Worm (Caenorhabditis elegans) whole organism, L3 larva: ENCODE results near the gene fbxa-52.
"Not testable (repeated sequence)": the region's sequence is repeated elsewhere in the genome, so short reads cannot be mapped to it uniquely, and the experiment has no call there.

Source experiments
- R02D3.7 ChIP-seq: fragments of 150-350 bp; optimal IDR thresholded peaks from 2 replicates; lab custom pipeline; 2014; ENCODE audit warnings: missing biosample characterization, missing genetic modification characterization
- ZK546.5 ChIP-seq: sonication (generic microtip); optimal IDR thresholded peaks from 2 replicates; lab custom pipeline; 2017; ENCODE audit warnings: missing biosample characterization, missing genetic modification characterization
- aly-2 ChIP-seq: fragments of 150-350 bp; optimal IDR thresholded peaks from 2 replicates; lab custom pipeline; 2014; ENCODE audit warnings: missing biosample characterization, missing genetic modification characterization
- ceh-16 ChIP-seq: sonication (generic microtip); optimal IDR thresholded peaks from 2 replicates; lab custom pipeline; 2017; ENCODE audit warnings: missing biosample characterization, missing genetic modification characterization
- ceh-28 ChIP-seq: fragments of 150-350 bp; optimal IDR thresholded peaks from 2 replicates; lab custom pipeline; 2014; ENCODE audit warnings: missing biosample characterization, missing genetic modification reagents, missing genetic modification characterization
- ceh-82 ChIP-seq: fragments of 150-350 bp; optimal IDR thresholded peaks from 2 replicates; lab custom pipeline; 2014; ENCODE audit warnings: missing biosample characterization, missing genetic modification characterization
- daf-12 ChIP-seq: fragments of 150-350 bp; optimal IDR thresholded peaks from 2 replicates; lab custom pipeline; 2014; ENCODE audit warnings: missing biosample characterization, missing genetic modification reagents, missing genetic modification characterization
- elt-1 ChIP-seq: fragments of 150-350 bp; optimal IDR thresholded peaks from 2 replicates; lab custom pipeline; 2014; ENCODE audit warnings: missing biosample characterization, missing genetic modification characterization
- elt-2 ChIP-seq: sonication (generic microtip); optimal IDR thresholded peaks from 2 replicates; lab custom pipeline; 2016; ENCODE audit warnings: missing genetic modification reagents, mild to moderate bottlenecking, missing genetic modification characterization, missing compliant biosample characterization
- elt-3 ChIP-seq, 3 experiments: fragments of 150-350 bp in 1 of 3; sonication (generic microtip) in 2 of 3; optimal IDR thresholded peaks; 2 replicates in 2 of 3; 4 replicates in 1 of 3; lab custom pipeline; 2014 to 2017; ENCODE audit warnings: missing biosample characterization in 3 of 3, missing genetic modification characterization in 3 of 3
- eor-1 ChIP-seq, 2 experiments: fragments of 150-350 bp; optimal IDR thresholded peaks; 2 replicates each; lab custom pipeline; 2014 to 2018; ENCODE audit warnings: missing biosample characterization in 2 of 2, missing genetic modification characterization in 2 of 2
- fkh-2 ChIP-seq: fragments of 150-350 bp; optimal IDR thresholded peaks from 2 replicates; lab custom pipeline; 2014; ENCODE audit warnings: missing biosample characterization, missing genetic modification reagents, missing genetic modification characterization
- hmg-11 ChIP-seq: sonication (generic microtip); optimal IDR thresholded peaks from 2 replicates; lab custom pipeline; 2016; ENCODE audit warnings: missing genetic modification characterization, missing compliant biosample characterization
- jun-1 ChIP-seq: fragments of 150-350 bp; optimal IDR thresholded peaks from 2 replicates; lab custom pipeline; 2014; ENCODE audit warnings: missing biosample characterization, missing genetic modification reagents, missing genetic modification characterization
- mdl-1 ChIP-seq: fragments of 150-350 bp; optimal IDR thresholded peaks from 2 replicates; lab custom pipeline; 2014; ENCODE audit warnings: missing biosample characterization, missing genetic modification characterization
- mml-1 ChIP-seq: fragments of 150-350 bp; sonication (generic microtip); optimal IDR thresholded peaks from 3 replicates; lab custom pipeline; 2014; ENCODE audit warnings: missing biosample characterization, missing genetic modification characterization
- nfya-1 ChIP-seq: sonication (generic microtip); optimal IDR thresholded peaks from 2 replicates; lab custom pipeline; 2017; ENCODE audit warnings: missing genetic modification characterization, mild to moderate bottlenecking, missing compliant biosample characterization, antibody characterized with exemption, moderate library complexity; ENCODE audit not compliant: insufficient read depth
- nhr-12 ChIP-seq: fragments of 150-350 bp; optimal IDR thresholded peaks from 2 replicates; lab custom pipeline; 2014; ENCODE audit warnings: missing biosample characterization, missing genetic modification characterization
- nhr-23 ChIP-seq: fragments of 150-350 bp; optimal IDR thresholded peaks from 2 replicates; lab custom pipeline; 2014; ENCODE audit warnings: missing biosample characterization, missing genetic modification reagents, missing genetic modification characterization
- nhr-43 ChIP-seq: sonication (generic microtip); optimal IDR thresholded peaks from 2 replicates; lab custom pipeline; 2016; ENCODE audit warnings: mild to moderate bottlenecking, missing genetic modification characterization, missing compliant biosample characterization; ENCODE audit not compliant: poor library complexity, severe bottlenecking
- nhr-76 ChIP-seq: fragments of 150-350 bp; sonication (generic microtip); optimal IDR thresholded peaks from 5 replicates; lab custom pipeline; 2014; ENCODE audit warnings: missing biosample characterization, missing genetic modification characterization
- nhr-77 ChIP-seq: fragments of 150-350 bp; optimal IDR thresholded peaks from 2 replicates; lab custom pipeline; 2014; ENCODE audit warnings: missing biosample characterization, missing genetic modification characterization
- pha-4 ChIP-seq: fragments of 150-350 bp; optimal IDR thresholded peaks from 2 replicates; lab custom pipeline; 2014; ENCODE audit warnings: missing biosample characterization, missing genetic modification reagents, missing genetic modification characterization
- pqm-1 ChIP-seq: fragments of 150-350 bp; optimal IDR thresholded peaks from 2 replicates; lab custom pipeline; 2017; ENCODE audit warnings: missing biosample characterization, missing genetic modification characterization, inconsistent platforms
- sea-2 ChIP-seq: fragments of 150-350 bp; sonication (generic microtip); optimal IDR thresholded peaks from 4 replicates; lab custom pipeline; 2014; ENCODE audit warnings: missing biosample characterization, missing genetic modification reagents, missing genetic modification characterization
- skn-1 ChIP-seq: fragments of 150-350 bp; optimal IDR thresholded peaks from 2 replicates; lab custom pipeline; 2014; ENCODE audit warnings: missing biosample characterization, missing genetic modification characterization
- ztf-4 ChIP-seq: fragments of 150-350 bp; optimal IDR thresholded peaks from 2 replicates; lab custom pipeline; 2014; ENCODE audit warnings: missing biosample characterization, missing genetic modification characterization

fbxa-52 gene

DNA sequence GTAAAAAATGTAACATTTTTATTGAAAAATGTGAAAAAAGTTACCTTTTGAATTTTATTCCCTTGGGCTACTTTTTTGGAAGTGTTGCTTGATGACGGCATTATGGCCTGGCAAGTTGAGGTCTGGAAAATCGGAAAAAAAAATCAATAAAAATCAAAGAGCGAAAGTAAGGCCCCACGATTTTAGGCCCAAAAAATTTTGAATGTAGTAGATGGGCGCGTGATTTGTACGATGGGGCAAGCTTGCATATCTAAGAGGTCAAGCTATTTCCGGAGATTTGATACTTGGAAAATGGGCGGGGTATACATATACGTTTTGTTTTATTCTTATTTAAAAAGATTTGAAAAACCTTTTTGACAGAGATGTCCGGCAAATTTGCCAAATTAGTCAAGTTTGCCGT, 5.9 kb downstream of the fbxa-52 start, which contains the start of gene F07G6.5:
Gene F07G6.5 (minus strand): TSS at position 101 of the 400 bp plus-strand sequence.
- TF ChIP-seq R02D3.7 (no peak), nhr-43 (tag; lab: Kevin White, UChicago) (no peak), sea-2 (no peak), fkh-2 (tag; lab: Kevin White, UChicago) (no peak), nhr-76 (tag; lab: Kevin White, UChicago) (no peak), daf-12 (tag; lab: Kevin White, UChicago) (no peak), pqm-1 (no peak), nhr-12 (tag; lab: Kevin White, UChicago) (no peak)

DNA sequence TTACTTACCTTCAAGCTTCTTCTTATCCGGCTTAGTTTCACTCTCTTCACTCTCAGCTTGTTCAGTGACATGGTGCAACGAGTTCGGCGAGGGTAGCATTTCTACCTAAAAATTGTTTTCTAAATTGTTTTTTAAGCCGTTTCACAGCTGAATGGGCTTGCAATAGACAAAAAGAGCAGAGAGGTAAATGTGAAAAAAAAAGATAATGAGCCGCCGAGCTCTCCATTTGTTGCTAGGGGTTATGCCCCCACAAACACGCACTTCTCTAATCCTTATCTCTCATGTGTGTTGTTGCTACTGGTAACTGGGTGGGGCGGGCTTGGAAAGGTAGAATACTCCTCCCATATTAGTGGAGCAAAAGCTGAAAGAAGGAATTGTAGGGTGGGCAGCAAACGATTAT, 8.6 kb downstream of the fbxa-52 start, which contains the start of gene C36C9.5:
Gene C36C9.5 (minus strand): TSS at position 101 of the 400 bp plus-strand sequence.
- TF ChIP-seq sea-2 (no peak), ceh-28 (tag; lab: Kevin White, UChicago) (no peak), nfya-1 (tag; lab: Kevin White, UChicago) (no peak), mdl-1 (tag; lab: Kevin White, UChicago) (no peak)
- TF ChIP-seq, all 47 proteins: peak for 0

DNA sequence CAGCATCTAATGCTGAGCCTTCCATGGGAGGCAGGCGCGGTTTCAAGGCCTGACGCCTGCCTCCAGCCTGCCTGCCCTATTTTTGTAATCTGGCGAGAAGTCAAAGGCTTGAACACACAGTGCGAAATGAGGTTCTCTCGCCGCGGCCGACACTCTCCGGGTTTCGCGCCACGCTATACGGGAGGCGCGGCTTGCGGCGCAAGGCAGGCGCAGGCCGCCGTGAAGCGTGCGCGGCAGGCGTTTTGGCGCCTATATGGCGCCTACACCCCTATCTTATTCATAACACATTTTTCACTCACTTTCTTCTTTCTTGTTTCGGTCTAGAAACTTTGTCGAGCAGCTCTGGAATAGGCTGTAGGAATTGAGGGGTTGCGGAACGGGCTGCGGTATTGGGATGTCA, 9.4 kb downstream of the fbxa-52 start:
- TF ChIP-seq ZK546.5 (tag; lab: Kevin White, UChicago) = no peak
- TF ChIP-seq nhr-43 (tag; lab: Kevin White, UChicago) = no peak
- no peak for TF ChIP-seq fkh-2 (tag; lab: Kevin White, UChicago)
- TF ChIP-seq jun-1 = no peak
- no peak for TF ChIP-seq ceh-16
- TF ChIP-seq elt-1 = no peak
- no peak for TF ChIP-seq eor-1 (tag; optimal IDR thresholded peaks at IDR 0.05; lab: Kevin White, UChicago)
- no peak for TF ChIP-seq daf-12 (tag; lab: Kevin White, UChicago)
- TF ChIP-seq nhr-23 (tag; lab: Kevin White, UChicago) = no peak
- TF ChIP-seq R02D3.7 = no peak
- no peak for TF ChIP-seq elt-3 (tag; optimal IDR thresholded peaks at IDR 0.05; lab: Kevin White, UChicago)
- no peak for TF ChIP-seq elt-2

- TF ChIP-seq aly-2 (tag; lab: Kevin White, UChicago) (no peak), nhr-43 (tag; lab: Kevin White, UChicago) (no peak), skn-1 (tag; lab: Kevin White, UChicago) (no peak), mml-1 (tag; lab: Kevin White, UChicago) (no peak)
Measured at ce11 chrX:1698476-1698875, 14.0 kb downstream of the fbxa-52 start.

DNA sequence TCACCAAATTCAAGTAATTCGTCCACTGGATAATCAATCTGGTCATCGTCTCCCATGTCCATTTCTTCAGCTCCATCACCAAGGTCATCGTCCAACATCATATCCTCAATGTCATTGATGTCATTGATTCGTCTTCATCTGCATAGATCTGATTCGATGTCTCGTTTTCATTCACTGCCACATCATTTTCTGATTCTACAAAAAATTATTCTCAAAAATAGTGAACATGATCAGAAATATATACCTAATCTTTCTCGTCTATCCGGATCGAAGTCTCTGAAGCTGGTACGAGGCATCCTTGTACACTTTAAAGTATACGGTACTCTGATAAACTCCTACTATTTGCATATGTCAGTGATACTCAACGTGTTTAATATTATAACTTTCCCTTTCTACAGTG, 15.6 kb downstream of the fbxa-52 start, which contains the start of gene C36C9.4:
Gene C36C9.4 (minus strand): TSS at position 101 of the 400 bp plus-strand sequence.
- TF ChIP-seq ceh-82; nhr-43 (tag; lab: Kevin White, UChicago); pha-4: not testable (repeated sequence)

ce11 chrX:1690894-1691293, 21.5 kb downstream of the fbxa-52 start, which contains the start of gene C36C9.6:
C36C9.6 (minus strand) TSS chrX:1690994.
- not testable (repeated sequence) for TF ChIP-seq ztf-4, skn-1, hmg-11 (tag; lab: Kevin White, UChicago)

DNA sequence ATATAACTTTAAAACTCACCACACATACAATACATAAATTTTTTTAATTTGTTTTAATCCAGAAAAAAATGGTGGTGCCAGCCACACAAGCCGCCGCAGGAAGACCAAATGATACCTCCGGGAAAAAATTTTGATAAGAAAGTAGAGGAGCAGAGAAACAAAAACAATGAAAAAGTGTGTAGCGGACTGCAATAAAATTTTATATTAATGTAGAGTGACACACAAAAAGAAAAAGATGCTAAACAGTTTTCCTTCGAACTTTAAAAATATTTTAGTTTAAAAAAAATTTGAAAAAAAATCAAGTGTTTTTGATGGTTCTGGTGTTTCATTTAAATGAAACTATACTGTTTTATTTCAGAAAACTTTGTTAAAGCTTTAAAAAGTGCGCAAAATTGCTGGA, 22.4 kb downstream of the fbxa-52 start, which contains the start of gene C36C9.12:
Gene C36C9.12 (minus strand): TSS at position 101 of the 400 bp plus-strand sequence.
- TF ChIP-seq fkh-2, nhr-23, nhr-77 (tag; lab: Kevin White, UChicago): not testable (repeated sequence)
